Worm (Caenorhabditis elegans): ENCODE measurements around the gene cdh-4.

DNA sequence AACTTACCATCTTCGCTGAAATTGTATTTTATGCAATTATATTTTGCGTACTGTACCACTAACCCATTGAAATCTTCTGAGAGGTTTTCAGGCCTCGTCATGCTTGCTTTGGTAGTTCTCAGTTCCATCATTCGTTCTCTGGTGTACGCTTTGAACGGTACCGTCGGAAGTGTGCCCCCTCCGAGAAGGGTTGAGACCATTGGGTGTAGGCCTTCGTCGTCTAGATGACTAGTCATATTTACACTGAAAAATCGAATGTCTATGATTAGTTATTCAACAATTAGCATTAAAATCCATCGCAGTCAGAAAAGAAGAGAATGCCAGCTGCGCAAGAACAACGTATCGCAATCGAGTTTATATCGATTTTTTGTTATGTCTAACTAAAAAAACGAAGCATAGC lies 45.2 kb upstream of the cdh-4 start, which contains the start of gene ifet-1:
- no peak for TF ChIP-seq ama-1 (optimal IDR thresholded peaks at IDR 0.05)
- TF ChIP-seq ces-1 (GFP tag; optimal IDR thresholded peaks at IDR 0.05): no peak
- TF ChIP-seq lin-39 (tag; optimal IDR thresholded peaks at IDR 0.05): no peak
- TF ChIP-seq mdl-1 (tag; optimal IDR thresholded peaks at IDR 0.05): no peak
- no peak for TF ChIP-seq nhr-12 (tag; optimal IDR thresholded peaks at IDR 0.05)
- no peak for TF ChIP-seq lin-15B (tag; optimal IDR thresholded peaks at IDR 0.05)
- no peak for TF ChIP-seq egl-27 (tag; optimal IDR thresholded peaks at IDR 0.05)
- no peak for TF ChIP-seq nhr-237 (tag; optimal IDR thresholded peaks at IDR 0.05)
- no peak for TF ChIP-seq aly-2 (tag; optimal IDR thresholded peaks at IDR 0.05)
- no peak for TF ChIP-seq lin-13 (GFP tag; optimal IDR thresholded peaks at IDR 0.05)
- no peak for TF ChIP-seq pqm-1 (tag; optimal IDR thresholded peaks at IDR 0.05)
- no peak for TF ChIP-seq nhr-77 (tag; optimal IDR thresholded peaks at IDR 0.05)
- TF ChIP-seq efl-1 (optimal IDR thresholded peaks at IDR 0.05): no peak
- no peak for TF ChIP-seq efl-1 (GFP tag; optimal IDR thresholded peaks at IDR 0.05 in 1 of 2)
